Fruit fly (Drosophila melanogaster): Measurements from ENCODE around the gene CG42507.

Gene CG42507

dm6 chr3L:14784949-14785408 lies 27.2 kb upstream of the CG42507 start (continued):
- TF ChIP-seq Ets97D (GFP tag; optimal IDR thresholded peaks at IDR 0.05) (peak; percentile 75), sd (tag; optimal IDR thresholded peaks at IDR 0.05) (peak; percentile 87), NFAT (GFP tag; IDR thresholded peaks at IDR 0.05) (peak; percentile 73), Rfx (GFP tag; IDR thresholded peaks at IDR 0.05) (peak; percentile 90; the same call in 1 of the 2 replicates), gsb-n (tag; optimal IDR thresholded peaks at IDR 0.05) (peak; percentile 96), Bteb2 (GFP tag; optimal IDR thresholded peaks at IDR 0.05) (peak; percentile 94), fd96Cb (tag; optimal IDR thresholded peaks at IDR 0.05) (peak; percentile 98), Dref (GFP tag; IDR thresholded peaks at IDR 0.05) (no peak), sug (tag; optimal IDR thresholded peaks at IDR 0.05) (peak; percentile 93), CG1024 (GFP tag; IDR thresholded peaks at IDR 0.05) (peak; percentile 56), CG10959 (GFP tag; IDR thresholded peaks at IDR 0.05) (peak; percentile 87), CG14965 (GFP tag; optimal IDR thresholded peaks at IDR 0.05; ENCODE audit: borderline replicate concordance) (peak; percentile 70), CG12155 (GFP tag; optimal IDR thresholded peaks at IDR 0.05) (peak; percentile 93), tll (GFP tag; optimal IDR thresholded peaks at IDR 0.05) (peak in 1 of 2 experiments; percentile 46), Drgx (GFP tag; IDR thresholded peaks at IDR 0.05) (peak; percentile 56), knrl (GFP tag; IDR thresholded peaks at IDR 0.05; ENCODE audit: partially characterized antibody) (no peak), hb (GFP tag; IDR thresholded peaks at IDR 0.05; ENCODE audit: partially characterized antibody) (no peak), CG8089 (GFP tag; optimal IDR thresholded peaks at IDR 0.05) (peak; percentile 91), Antp (GFP tag; optimal IDR thresholded peaks at IDR 0.05) (peak; percentile 90), Hsf (GFP tag; optimal IDR thresholded peaks at IDR 0.05) (peak; percentile 96), CG4730 (GFP tag; IDR thresholded peaks at IDR 0.05) (peak; percentile 80), lmd (GFP tag; IDR thresholded peaks at IDR 0.05) (peak; percentile 94), lola (GFP tag; optimal IDR thresholded peaks at IDR 0.05) (peak in 1 of 3 experiments; percentile 98), tap (tag; optimal IDR thresholded peaks at IDR 0.05) (peak; percentile 97), Sox102F (GFP tag; optimal IDR thresholded peaks at IDR 0.05) (peak; percentile 97), so (GFP tag; IDR thresholded peaks at IDR 0.05) (peak; percentile 89; the same call in 2 of the 3 replicates), CG4282 (GFP tag; optimal IDR thresholded peaks at IDR 0.05) (peak; percentile 68), cad (GFP tag; optimal IDR thresholded peaks at IDR 0.05) (no peak), Atf6 (GFP tag; IDR thresholded peaks at IDR 0.05) (peak; percentile 95), pnt (GFP tag; optimal IDR thresholded peaks at IDR 0.05) (peak; percentile 90), pzg (GFP tag; optimal IDR thresholded peaks at IDR 0.05) (no peak), lov (optimal IDR thresholded peaks at IDR 0.05) (no peak), lov (GFP tag; IDR thresholded peaks at IDR 0.05) (peak; percentile 79; the same call in 2 of the 3 replicates), Lim3 (GFP tag; IDR thresholded peaks at IDR 0.05) (peak; percentile 84), CG10366 (GFP tag; IDR thresholded peaks at IDR 0.05) (peak; percentile 84), klu (GFP tag; IDR thresholded peaks at IDR 0.05) (peak; percentile 89), CG34224 (GFP tag; IDR thresholded peaks at IDR 0.05; ENCODE audit: partially characterized antibody) (no peak), CG7963 (GFP tag; IDR thresholded peaks at IDR 0.05; ENCODE audit: partially characterized antibody) (no peak), Atf-2 (GFP tag; optimal IDR thresholded peaks at IDR 0.05) (peak; percentile 93), sisA (GFP tag; IDR thresholded peaks at IDR 0.05) (peak; percentile 86), eyg (GFP tag; optimal IDR thresholded peaks at IDR 0.05) (peak; percentile 89), ssp (GFP tag; IDR thresholded peaks at IDR 0.05) (peak; percentile 78), Ptx1 (GFP tag; IDR thresholded peaks at IDR 0.05) (peak; percentile 93), Abd-B (GFP tag; optimal IDR thresholded peaks at IDR 0.05) (peak; percentile 97), chn (GFP tag; optimal IDR thresholded peaks at IDR 0.05) (peak; percentile 95), NC2α (GFP tag; optimal IDR thresholded peaks at IDR 0.05) (peak; percentile 91), CG7786 (GFP tag; optimal IDR thresholded peaks at IDR 0.05) (peak; percentile 93), Opbp (GFP tag; IDR thresholded peaks at IDR 0.05; ENCODE audit: partially characterized antibody) (no peak), bcd (GFP tag; optimal IDR thresholded peaks at IDR 0.05) (peak; percentile 98), shn (GFP tag; optimal IDR thresholded peaks at IDR 0.05) (peak; percentile 93), rib (GFP tag; IDR thresholded peaks at IDR 0.05) (peak; percentile 85)
